Fruit fly (Drosophila melanogaster): Measurements from ENCODE around the gene Prosbeta4R1.

Gene Prosbeta4R1

dm6 chr2L:2669523-2669922, 16.7 kb downstream of the Prosbeta4R1 start, which contains the start of gene Gr23a:
Gene Gr23a, plus strand, starts transcription at chr2L:2669823.
- TF ChIP-seq CG10348 (GFP tag; IDR thresholded peaks at IDR 0.05), result no peak
- TF ChIP-seq CG32121 (GFP tag; IDR thresholded peaks at IDR 0.05), result no peak
- no peak for TF ChIP-seq rn (GFP tag; IDR thresholded peaks at IDR 0.05)
- TF ChIP-seq CG12605 (GFP tag; IDR thresholded peaks at IDR 0.05), result no peak
- no peak for TF ChIP-seq CG8301 (tag; optimal IDR thresholded peaks at IDR 0.05)
- TF ChIP-seq EcR (GFP tag; optimal IDR thresholded peaks at IDR 0.05), result no peak

dm6 chr2L:2677553-2677952, 24.7 kb downstream of the Prosbeta4R1 start, which contains the start of gene Tmtc1:
Gene Tmtc1, plus strand, starts transcription at chr2L:2677734.
- no peak for TF ChIP-seq rn (GFP tag; IDR thresholded peaks at IDR 0.05)
- TF ChIP-seq CG34367 (tag; optimal IDR thresholded peaks at IDR 0.05), result no peak
- no peak for TF ChIP-seq CG13204 (GFP tag; optimal IDR thresholded peaks at IDR 0.05)

- no peak for TF ChIP-seq CG10348 (GFP tag; IDR thresholded peaks at IDR 0.05)
- TF ChIP-seq CG13204 (GFP tag; optimal IDR thresholded peaks at IDR 0.05), result no peak
- TF ChIP-seq Pif1B (GFP tag; optimal IDR thresholded peaks at IDR 0.05), result no peak
- TF ChIP-seq D1 (tag; optimal IDR thresholded peaks at IDR 0.05), result no peak
- TF ChIP-seq CG17806 (tag; optimal IDR thresholded peaks at IDR 0.05), result no peak
- TF ChIP-seq CG8301 (tag; optimal IDR thresholded peaks at IDR 0.05), result no peak
- no peak for TF ChIP-seq CG34367 (tag; optimal IDR thresholded peaks at IDR 0.05)
- no peak for TF ChIP-seq Ets98B (GFP tag; IDR thresholded peaks at IDR 0.05)
- TF ChIP-seq CG32121 (GFP tag; IDR thresholded peaks at IDR 0.05), result no peak
Measured at dm6 chr2L:2696337-2696736, 43.5 kb downstream of the Prosbeta4R1 start, which contains the start of gene Trf5. Gene Trf5, minus strand, starts transcription at chr2L:2696437.

All from whole organism, pupa.